Fruit fly (Drosophila melanogaster): Measurements from ENCODE around the gene Nek2.

DNA sequence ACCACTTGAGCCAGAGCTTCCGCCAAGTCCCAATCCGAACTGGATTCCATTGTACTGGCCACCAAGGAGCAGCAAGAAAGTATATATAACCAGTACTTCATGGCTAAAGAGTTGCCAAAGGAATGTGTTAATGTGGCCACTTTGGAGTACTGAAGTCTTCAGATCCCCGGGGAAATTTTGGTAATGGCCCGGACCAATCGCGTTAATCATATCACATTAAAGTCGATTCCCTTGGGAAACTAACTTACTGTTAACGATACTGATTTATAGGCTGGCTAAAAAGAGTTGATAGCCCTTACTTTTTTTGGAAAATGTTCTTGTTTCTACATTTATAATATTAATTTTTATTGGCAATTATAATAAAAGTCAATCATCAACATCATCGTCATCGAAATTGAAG is 24.6 kb downstream of the Nek2 start, which contains the start of gene Ir7b:
- TF ChIP-seq h (GFP tag; optimal IDR thresholded peaks at IDR 0.05) (no peak), Dif (GFP tag; optimal IDR thresholded peaks at IDR 0.05; ENCODE audit: partially characterized antibody) (no peak), CrebA (GFP tag; optimal IDR thresholded peaks at IDR 0.05; ENCODE audit: borderline replicate concordance) (no peak), psq (GFP tag; optimal IDR thresholded peaks at IDR 0.05) (no peak), dl (GFP tag; optimal IDR thresholded peaks at IDR 0.05; ENCODE audit: insufficient read depth in 1 of 2, partially characterized antibody in 2 of 2) (no peak), jim (GFP tag; optimal IDR thresholded peaks at IDR 0.05) (no peak), usp (GFP tag; optimal IDR thresholded peaks at IDR 0.05) (no peak), GATAd (GFP tag; optimal IDR thresholded peaks at IDR 0.05) (no peak), Myc (optimal IDR thresholded peaks at IDR 0.05) (no peak), sv (GFP tag; optimal IDR thresholded peaks at IDR 0.05) (no peak), fru (GFP tag; optimal IDR thresholded peaks at IDR 0.05) (no peak), CG32264 (GFP tag; optimal IDR thresholded peaks at IDR 0.05) (no peak), Abd-B (GFP tag; optimal IDR thresholded peaks at IDR 0.05) (no peak), pan (optimal IDR thresholded peaks at IDR 0.05) (no peak)
